Worm (Caenorhabditis elegans): Measurements from ENCODE around the gene H20E11.2.

- TF ChIP-seq Y116A8C.19 (tag; optimal IDR thresholded peaks at IDR 0.05; ENCODE audit: borderline replicate concordance) (no peak), aly-2 (tag; optimal IDR thresholded peaks at IDR 0.05) (no peak)
Measured at ce11 chrIV:6833617-6834016, 6.0 kb downstream of the H20E11.2 start.
